Fruit fly (Drosophila melanogaster) whole organism, prepupa: ENCODE results near the gene fliI.

Experiments
- Blimp-1 ChIP-seq: fragments of 200-800 bp; sonication (Bioruptor generic); optimal IDR thresholded peaks from 3 replicates; lab custom pipeline; 2017; ENCODE audit warnings: missing biosample characterization, missing genetic modification characterization, mild to moderate bottlenecking, moderate library complexity, missing genetic modification reagents
- CG10631 ChIP-seq: fragments of 200-800 bp; sonication (Bioruptor generic); optimal IDR thresholded peaks from 2 replicates; lab custom pipeline; 2016; ENCODE audit warnings: missing biosample characterization, missing genetic modification characterization
- CG10669 ChIP-seq: fragments of 200-800 bp; sonication (Bioruptor generic); optimal IDR thresholded peaks from 3 replicates; lab custom pipeline; 2018; ENCODE audit warnings: missing biosample characterization, mild to moderate bottlenecking, missing genetic modification characterization, moderate library complexity
- CG11294 ChIP-seq: fragments of 200-800 bp; sonication (Bioruptor generic); IDR thresholded peaks from 2 replicates; pipeline ENCODE4 v1.3.6; 2022; ENCODE audit warnings: missing biosample characterization, missing genetic modification characterization
- CG11762 ChIP-seq: fragments of 200-800 bp; sonication (Bioruptor generic); optimal IDR thresholded peaks from 3 replicates; lab custom pipeline; 2016; ENCODE audit warnings: missing biosample characterization, missing genetic modification characterization; ENCODE audit not compliant: insufficient read depth
- CG11902 ChIP-seq: fragments of 200-800 bp; sonication (Bioruptor generic); optimal IDR thresholded peaks from 3 replicates; lab custom pipeline; 2016; ENCODE audit warnings: missing biosample characterization, missing genetic modification characterization
- CG15336 ChIP-seq: fragments of 200-800 bp; sonication (Bioruptor generic); IDR thresholded peaks from 2 replicates; pipeline ENCODE4 v1.3.6; 2022; ENCODE audit warnings: missing biosample characterization, missing genetic modification characterization
- CG1621 ChIP-seq: fragments of 200-800 bp; sonication (Bioruptor generic); optimal IDR thresholded peaks from 3 replicates; lab custom pipeline; 2018; ENCODE audit warnings: missing biosample characterization, mild to moderate bottlenecking, missing genetic modification characterization
- CG3032 ChIP-seq: fragments of 200-800 bp; optimal IDR thresholded peaks from 2 replicates; lab custom pipeline; 2019; ENCODE audit warnings: missing biosample characterization, mild to moderate bottlenecking, missing genetic modification characterization, moderate library complexity
- CG31627 ChIP-seq: fragments of 200-800 bp; sonication (Bioruptor generic); optimal IDR thresholded peaks from 3 replicates; lab custom pipeline; 2016; ENCODE audit warnings: missing biosample characterization, missing genetic modification characterization
- CG32006 ChIP-seq: fragments of 200-800 bp; sonication (Bioruptor generic); optimal IDR thresholded peaks from 3 replicates; lab custom pipeline; 2017; ENCODE audit warnings: missing biosample characterization, mild to moderate bottlenecking, missing genetic modification characterization
- CG34406 ChIP-seq: fragments of 200-800 bp; sonication (Bioruptor generic); optimal IDR thresholded peaks from 3 replicates; lab custom pipeline; 2016; ENCODE audit warnings: missing biosample characterization, missing genetic modification characterization
- CG3919 ChIP-seq: fragments of 200-800 bp; sonication (Bioruptor generic); optimal IDR thresholded peaks from 3 replicates; lab custom pipeline; 2016; ENCODE audit warnings: missing biosample characterization, missing genetic modification characterization
- CG4318 ChIP-seq: fragments of 200-800 bp; sonication (Bioruptor generic); optimal IDR thresholded peaks from 3 replicates; lab custom pipeline; 2017; ENCODE audit warnings: missing biosample characterization, mild to moderate bottlenecking, missing genetic modification characterization
- CG6163 ChIP-seq: fragments of 200-800 bp; sonication (Bioruptor generic); IDR thresholded peaks from 3 replicates; pipeline ENCODE4 v1.3.6; 2022; ENCODE audit warnings: missing biosample characterization, missing genetic modification characterization
- CG6276 ChIP-seq: fragments of 200-800 bp; sonication (Bioruptor generic); optimal IDR thresholded peaks from 2 replicates; lab custom pipeline; 2017; ENCODE audit warnings: missing biosample characterization, mild to moderate bottlenecking, missing genetic modification characterization
- CG6792 ChIP-seq: fragments of 200-800 bp; sonication (Bioruptor generic); optimal IDR thresholded peaks from 3 replicates; lab custom pipeline; 2016; ENCODE audit warnings: missing biosample characterization, missing genetic modification characterization
- CG6808 ChIP-seq: fragments of 200-800 bp; sonication (Bioruptor generic); optimal IDR thresholded peaks from 3 replicates; lab custom pipeline; 2017; ENCODE audit warnings: missing biosample characterization, missing genetic modification characterization, mild to moderate bottlenecking, moderate library complexity, missing genetic modification reagents
- CG6854 ChIP-seq: fragments of 200-800 bp; sonication (Bioruptor generic); optimal IDR thresholded peaks from 2 replicates; lab custom pipeline; 2017; ENCODE audit warnings: missing biosample characterization, mild to moderate bottlenecking, missing genetic modification characterization
- CG7368 ChIP-seq: fragments of 200-800 bp; sonication (Bioruptor generic); optimal IDR thresholded peaks from 3 replicates; lab custom pipeline; 2016; ENCODE audit warnings: missing biosample characterization, missing genetic modification characterization
- CG8119 ChIP-seq: fragments of 200-800 bp; sonication (Bioruptor generic); IDR thresholded peaks from 3 replicates; pipeline ENCODE4 v1.3.6; 2022; ENCODE audit warnings: missing biosample characterization, missing genetic modification characterization
- CG8319 ChIP-seq: fragments of 200-800 bp; sonication (Bioruptor generic); optimal IDR thresholded peaks from 3 replicates; lab custom pipeline; 2016; ENCODE audit warnings: missing biosample characterization, missing genetic modification characterization
- Eip75B ChIP-seq: fragments of 200-800 bp; sonication (Bioruptor generic); optimal IDR thresholded peaks from 3 replicates; lab custom pipeline; 2016; ENCODE audit warnings: missing biosample characterization, missing genetic modification characterization
- Eip78C ChIP-seq: fragments of 200-800 bp; sonication (Bioruptor generic); peaks from one replicate; lab custom pipeline; 2016; ENCODE audit warnings: missing biosample characterization, missing genetic modification characterization
- Eip93F ChIP-seq: fragments of 200-800 bp; sonication (Bioruptor generic); optimal IDR thresholded peaks from 2 replicates; lab custom pipeline; 2016; ENCODE audit warnings: missing biosample characterization, mild to moderate bottlenecking, missing genetic modification characterization
- Ets21C ChIP-seq: fragments of 200-800 bp; sonication (Bioruptor generic); optimal IDR thresholded peaks from 3 replicates; lab custom pipeline; 2016; ENCODE audit warnings: missing biosample characterization, missing genetic modification characterization
- Ets96B ChIP-seq: fragments of 200-800 bp; optimal IDR thresholded peaks from 2 replicates; lab custom pipeline; 2019; ENCODE audit warnings: missing biosample characterization, mild to moderate bottlenecking, missing genetic modification characterization, moderate library complexity
- Gug ChIP-seq: fragments of 200-800 bp; sonication (Bioruptor generic); IDR thresholded peaks from 2 replicates; pipeline ENCODE4 v1.3.6; 2022; ENCODE audit warnings: missing biosample characterization, missing genetic modification characterization
- Hr38 ChIP-seq: sonication (Bioruptor generic); optimal IDR thresholded peaks from 2 replicates; lab custom pipeline; 2016; ENCODE audit warnings: missing biosample characterization, missing genetic modification characterization
- Hr4 ChIP-seq: fragments of 200-800 bp; sonication (Bioruptor generic); optimal IDR thresholded peaks from 3 replicates; lab custom pipeline; 2016; ENCODE audit warnings: missing biosample characterization, missing genetic modification characterization
- Lpt ChIP-seq: fragments of 200-800 bp; sonication (Bioruptor generic); optimal IDR thresholded peaks from 3 replicates; lab custom pipeline; 2016; ENCODE audit warnings: missing biosample characterization, missing genetic modification characterization
- Met ChIP-seq: fragments of 200-800 bp; sonication (Bioruptor generic); optimal IDR thresholded peaks from 3 replicates; lab custom pipeline; 2016; ENCODE audit warnings: missing biosample characterization, missing genetic modification characterization
- Smox ChIP-seq: fragments of 200-800 bp; sonication (Bioruptor generic); optimal IDR thresholded peaks from 3 replicates; lab custom pipeline; 2016; ENCODE audit warnings: missing biosample characterization, missing genetic modification characterization
- Sox102F ChIP-seq: fragments of 200-800 bp; sonication (Bioruptor generic); optimal IDR thresholded peaks from 2 replicates; lab custom pipeline; 2016; ENCODE audit warnings: missing biosample characterization, mild to moderate bottlenecking, missing genetic modification characterization
- Sox15 ChIP-seq: fragments of 200-800 bp; sonication (Bioruptor generic); optimal IDR thresholded peaks from 3 replicates; lab custom pipeline; 2016; ENCODE audit warnings: missing biosample characterization, missing genetic modification characterization
- achi ChIP-seq: fragments of 200-800 bp; sonication (Bioruptor generic); optimal IDR thresholded peaks from 3 replicates; lab custom pipeline; 2016; ENCODE audit warnings: missing biosample characterization, missing genetic modification characterization
- eg ChIP-seq: fragments of 200-800 bp; sonication (Bioruptor generic); IDR thresholded peaks from 3 replicates; pipeline ENCODE4 v1.3.6; 2022; ENCODE audit warnings: missing biosample characterization, missing genetic modification characterization
- esn ChIP-seq: fragments of 200-800 bp; sonication (Bioruptor generic); optimal IDR thresholded peaks from 2 replicates; lab custom pipeline; 2016; ENCODE audit warnings: missing biosample characterization, mild to moderate bottlenecking, missing genetic modification characterization, moderate library complexity
- fd85E ChIP-seq: fragments of 200-800 bp; sonication (Bioruptor generic); optimal IDR thresholded peaks from 3 replicates; lab custom pipeline; 2016; ENCODE audit warnings: missing biosample characterization, missing genetic modification characterization
- fkh ChIP-seq: fragments of 200-800 bp; sonication (Bioruptor generic); optimal IDR thresholded peaks from 3 replicates; lab custom pipeline; 2017; ENCODE audit warnings: missing biosample characterization, mild to moderate bottlenecking, missing genetic modification characterization, moderate library complexity
- lz ChIP-seq: fragments of 200-800 bp; sonication (Bioruptor generic); optimal IDR thresholded peaks from 3 replicates; lab custom pipeline; 2016; ENCODE audit warnings: missing biosample characterization, missing genetic modification characterization
- net ChIP-seq: fragments of 200-800 bp; sonication (Bioruptor generic); optimal IDR thresholded peaks from 3 replicates; lab custom pipeline; 2016; ENCODE audit warnings: missing biosample characterization, missing genetic modification characterization
- pdm3 ChIP-seq: fragments of 200-800 bp; sonication (Bioruptor generic); optimal IDR thresholded peaks from 3 replicates; lab custom pipeline; 2016; ENCODE audit warnings: missing biosample characterization, missing genetic modification characterization
- salr ChIP-seq, 2 experiments: fragments of 200-800 bp; sonication (Bioruptor generic); optimal IDR thresholded peaks; 3 replicates each; lab custom pipeline; 2016 to 2018; ENCODE audit warnings: missing biosample characterization in 2 of 2, missing genetic modification characterization in 2 of 2, mild to moderate bottlenecking in 1 of 2
- spab ChIP-seq: fragments of 200-800 bp; sonication (Bioruptor generic); optimal IDR thresholded peaks from 2 replicates; lab custom pipeline; 2017; ENCODE audit warnings: missing biosample characterization, mild to moderate bottlenecking, missing genetic modification characterization, missing genetic modification reagents
- ss ChIP-seq, 2 experiments: fragments of 200-800 bp; sonication (Bioruptor generic); optimal IDR thresholded peaks; 2 replicates in 1 of 2; 3 replicates in 1 of 2; lab custom pipeline; 2017 to 2018; ENCODE audit warnings: mild to moderate bottlenecking in 2 of 2, missing biosample characterization in 2 of 2, missing genetic modification characterization in 2 of 2, moderate library complexity in 1 of 2
- vri ChIP-seq: fragments of 200-800 bp; sonication (Bioruptor generic); optimal IDR thresholded peaks from 3 replicates; lab custom pipeline; 2016; ENCODE audit warnings: missing biosample characterization, mild to moderate bottlenecking, missing genetic modification characterization

Gene fliI

DNA sequence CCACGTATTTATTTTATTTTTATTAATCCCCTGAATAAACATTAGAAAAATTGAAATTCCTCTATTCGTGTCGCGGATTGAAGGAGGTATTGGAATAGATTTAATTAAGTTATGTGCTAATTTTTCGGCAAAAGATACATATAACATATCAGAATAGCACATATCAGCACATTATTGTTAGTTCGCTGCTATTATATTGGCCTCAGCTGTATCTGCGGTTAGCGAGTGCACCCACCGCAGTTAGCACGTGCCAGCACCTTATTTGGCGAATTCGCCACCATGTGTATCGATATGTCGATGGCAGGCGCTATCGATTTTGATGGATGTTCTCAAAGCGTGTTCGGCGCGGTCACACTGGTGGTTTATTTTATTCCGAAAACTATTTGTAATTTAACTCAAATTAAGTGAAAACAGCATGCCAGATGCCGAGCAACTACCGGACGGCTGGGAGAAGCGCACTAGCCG is 5.5 kb downstream of the fliI start, which contains the start of gene dod (continued):
- TF ChIP-seq Hr4 (GFP tag; lab: Kevin White, UChicago): peak; percentile 54
- TF ChIP-seq CG6854 (GFP tag; lab: Kevin White, UChicago): no peak
- no peak for TF ChIP-seq CG10669
- no peak for TF ChIP-seq Eip75B (GFP tag; lab: Kevin White, UChicago)
- TF ChIP-seq Ets96B: peak; percentile 54
- TF ChIP-seq fd85E (GFP tag; lab: Kevin White, UChicago): no peak
- peak; percentile 58 for TF ChIP-seq CG1621
- TF ChIP-seq CG6163 (GFP tag; lab: Robert Waterston, UW): peak; percentile 50; the same call in 1 of the 3 replicates
- TF ChIP-seq Eip78C (GFP tag; lab: Kevin White, UChicago): peak; percentile 85
- TF ChIP-seq CG7368: no peak
- no peak for TF ChIP-seq Met (GFP tag; lab: Kevin White, UChicago)
- peak; percentile 54 for TF ChIP-seq Gug (GFP tag; lab: Robert Waterston, UW)
- TF ChIP-seq Blimp-1: no peak
- peak; percentile 53 for TF ChIP-seq Smox (GFP tag; lab: Kevin White, UChicago)
- no peak for TF ChIP-seq CG4318 (GFP tag; lab: Kevin White, UChicago)
- TF ChIP-seq achi (GFP tag; lab: Kevin White, UChicago): peak; percentile 61
- peak; percentile 53 for TF ChIP-seq lz (GFP tag; lab: Kevin White, UChicago)
- no peak for TF ChIP-seq salr (GFP tag; optimal IDR thresholded peaks at IDR 0.05; lab: Kevin White, UChicago)
- no peak for TF ChIP-seq Sox15 (GFP tag; lab: Kevin White, UChicago)
- TF ChIP-seq CG10631 (GFP tag; lab: Kevin White, UChicago): no peak
- TF ChIP-seq CG11294: no peak
- no peak for TF ChIP-seq fkh (GFP tag; lab: Kevin White, UChicago)
- TF ChIP-seq pdm3 (GFP tag; lab: Kevin White, UChicago): no peak
- TF ChIP-seq CG8319: no peak
- TF ChIP-seq CG11762: no peak
- TF ChIP-seq CG6808: peak; percentile 25
- TF ChIP-seq Lpt (GFP tag; lab: Kevin White, UChicago): peak; percentile 7
- no peak for TF ChIP-seq vri (GFP tag; lab: Kevin White, UChicago)
- no peak for TF ChIP-seq CG11902 (GFP tag; lab: Kevin White, UChicago)
- TF ChIP-seq, all 60 proteins: peak for 29

DNA sequence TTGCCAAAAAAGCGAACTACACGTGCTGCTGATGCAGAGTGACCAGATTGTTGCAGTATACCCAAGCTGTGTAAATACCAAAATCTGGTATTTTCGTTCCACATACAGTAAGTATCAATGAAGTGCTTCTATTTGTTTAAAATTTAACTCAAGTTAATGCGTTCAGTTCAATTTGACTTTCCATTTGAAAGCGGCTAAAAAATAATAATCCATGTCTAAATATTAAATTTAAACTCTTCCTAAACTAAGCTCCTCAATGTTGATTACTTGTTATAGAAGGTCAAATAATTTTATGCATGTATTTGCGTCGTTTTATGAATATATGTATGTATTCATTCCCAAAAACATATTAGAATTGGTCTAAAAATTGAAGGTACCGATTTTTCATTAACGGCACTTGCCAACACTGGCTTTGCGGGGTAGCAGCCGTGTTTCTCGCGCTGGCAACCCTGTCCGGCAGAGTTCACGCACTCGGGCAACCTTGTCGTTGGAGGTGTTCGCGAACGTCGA is 10.3 kb downstream of the fliI start, which contains the start of the genes peng and sol:
Gene peng, minus strand, starts transcription at position 44 of the 510 bp plus-strand sequence.
Gene sol, plus strand, starts transcription at position 481 of the 510 bp plus-strand sequence.
- TF ChIP-seq CG4318 (GFP tag; lab: Kevin White, UChicago) (no peak), net (peak; percentile 48), CG10631 (GFP tag; lab: Kevin White, UChicago) (peak; percentile 75), vri (GFP tag; lab: Kevin White, UChicago) (no peak), Hr38 (no peak), Eip93F (GFP tag; lab: Kevin White, UChicago) (no peak), CG6163 (GFP tag; lab: Robert Waterston, UW) (no peak), esn (GFP tag; lab: Kevin White, UChicago) (peak; percentile 82), Ets21C (GFP tag; lab: Kevin White, UChicago) (peak; percentile 71), CG7368 (peak; percentile 19), CG6792 (GFP tag; lab: Kevin White, UChicago) (peak; percentile 70), CG1621 (peak; percentile 28), CG34406 (peak; percentile 63), CG3919 (GFP tag; lab: Kevin White, UChicago) (peak; percentile 72), CG8119 (peak; percentile 60; the same call in 2 of the 3 replicates), Ets96B (peak; percentile 60), spab (no peak), CG31627 (GFP tag; lab: Kevin White, UChicago) (peak; percentile 83), CG11762 (peak; percentile 66), Lpt (GFP tag; lab: Kevin White, UChicago) (peak; percentile 51), Sox102F (peak; percentile 72), Eip75B (GFP tag; lab: Kevin White, UChicago) (peak; percentile 77), CG3032 (tag; lab: Kevin White, UChicago) (peak; percentile 66), Hr4 (GFP tag; lab: Kevin White, UChicago) (no peak), CG6854 (GFP tag; lab: Kevin White, UChicago) (no peak), eg (GFP tag; lab: Robert Waterston, UW) (peak; percentile 64), CG8319 (peak; percentile 51), Smox (GFP tag; lab: Kevin White, UChicago) (peak; percentile 78), CG6808 (peak; percentile 53), salr (GFP tag; optimal IDR thresholded peaks at IDR 0.05; lab: Kevin White, UChicago) (no peak), CG32006 (peak; percentile 78), fkh (GFP tag; lab: Kevin White, UChicago) (no peak), CG6276 (GFP tag; lab: Kevin White, UChicago) (no peak), Blimp-1 (no peak), CG10669 (peak; percentile 65), CG15336 (GFP tag; lab: Robert Waterston, UW) (peak; percentile 74), ss (GFP tag; optimal IDR thresholded peaks at IDR 0.05; lab: Kevin White, UChicago) (no peak)
